Fruit fly (Drosophila melanogaster) whole organism, adult: Measurements from ENCODE around the gene Cralbp.

ENCODE experiments used
- CG11617 ChIP-seq: fragments of 200-800 bp; sonication (Bioruptor generic); optimal IDR thresholded peaks from 2 replicates; lab custom pipeline; 2017; ENCODE audit warnings: mild to moderate bottlenecking, missing biosample characterization, missing genetic modification reagents, missing genetic modification characterization
- CG12768 ChIP-seq: fragments of 200-800 bp; sonication (Bioruptor generic); optimal IDR thresholded peaks from 2 replicates; lab custom pipeline; 2017; ENCODE audit warnings: missing biosample characterization, missing genetic modification characterization, mild to moderate bottlenecking, moderate library complexity, missing genetic modification reagents
- CG14711 ChIP-seq: fragments of 200-800 bp; sonication (Bioruptor generic); optimal IDR thresholded peaks from 2 replicates; lab custom pipeline; 2018; ENCODE audit warnings: missing biosample characterization, mild to moderate bottlenecking, missing genetic modification characterization, moderate library complexity
- CG1620 ChIP-seq: fragments of 200-800 bp; sonication (Bioruptor generic); optimal IDR thresholded peaks from 2 replicates; lab custom pipeline; 2016; ENCODE audit warnings: missing biosample characterization, missing genetic modification characterization
- CG33017 ChIP-seq: fragments of 200-800 bp; sonication (Bioruptor generic); optimal IDR thresholded peaks from 2 replicates; lab custom pipeline; 2018; ENCODE audit warnings: missing biosample characterization, mild to moderate bottlenecking, missing genetic modification characterization, moderate library complexity
- CG5204 ChIP-seq: fragments of 200-800 bp; sonication (Bioruptor generic); optimal IDR thresholded peaks from 2 replicates; lab custom pipeline; 2016; ENCODE audit warnings: missing biosample characterization, missing genetic modification characterization
- CG7045 ChIP-seq: fragments of 200-800 bp; sonication (Bioruptor generic); optimal IDR thresholded peaks from 2 replicates; lab custom pipeline; 2017; ENCODE audit warnings: missing biosample characterization, mild to moderate bottlenecking, missing genetic modification characterization
- CG7101 ChIP-seq: fragments of 200-800 bp; sonication (Bioruptor generic); optimal IDR thresholded peaks from 2 replicates; lab custom pipeline; 2018; ENCODE audit warnings: missing biosample characterization, mild to moderate bottlenecking, missing genetic modification characterization, moderate library complexity
- Clk ChIP-seq: fragments of 200-800 bp; sonication (Bioruptor generic); optimal IDR thresholded peaks from 2 replicates; lab custom pipeline; 2017; ENCODE audit warnings: missing biosample characterization, missing genetic modification characterization
- Crg-1 ChIP-seq: fragments of 200-800 bp; sonication (Bioruptor generic); optimal IDR thresholded peaks from 2 replicates; lab custom pipeline; 2016; ENCODE audit warnings: missing biosample characterization, missing genetic modification characterization
- Hr96 ChIP-seq: fragments of 200-800 bp; sonication (Bioruptor generic); optimal IDR thresholded peaks from 2 replicates; lab custom pipeline; 2016; ENCODE audit warnings: missing biosample characterization, missing genetic modification characterization
- Mnt ChIP-seq: fragments of 200-800 bp; sonication (Bioruptor generic); optimal IDR thresholded peaks from 2 replicates; lab custom pipeline; 2016; ENCODE audit warnings: missing biosample characterization, mild to moderate bottlenecking, missing genetic modification characterization
- bab1 ChIP-seq: fragments of 200-800 bp; sonication (Bioruptor generic); optimal IDR thresholded peaks from 3 replicates; lab custom pipeline; 2019; ENCODE audit warnings: missing biosample characterization, mild to moderate bottlenecking, missing genetic modification characterization, moderate library complexity
- cic ChIP-seq: fragments of 200-800 bp; sonication (Bioruptor generic); optimal IDR thresholded peaks from 2 replicates; lab custom pipeline; 2017; ENCODE audit warnings: missing biosample characterization, mild to moderate bottlenecking, missing genetic modification characterization, moderate library complexity
- cnc ChIP-seq, 2 experiments: fragments of >200 bp; optimal IDR thresholded peaks; 2 replicates each; lab custom pipeline; 2017
- kay ChIP-seq: fragments of 200-800 bp; sonication (Bioruptor generic); peaks from one replicate; lab custom pipeline; 2016; ENCODE audit warnings: missing biosample characterization, missing genetic modification characterization, borderline replicate concordance
- ovo ChIP-seq: fragments of 200-800 bp; sonication (Bioruptor generic); optimal IDR thresholded peaks from 2 replicates; lab custom pipeline; 2016; ENCODE audit warnings: missing biosample characterization, missing genetic modification characterization
- pad ChIP-seq: fragments of 200-800 bp; sonication (Bioruptor generic); optimal IDR thresholded peaks from 3 replicates; lab custom pipeline; 2017; ENCODE audit warnings: missing biosample characterization, missing genetic modification characterization, mild to moderate bottlenecking, moderate library complexity, missing genetic modification reagents
- tj ChIP-seq: fragments of 200-800 bp; sonication (Bioruptor generic); optimal IDR thresholded peaks from 3 replicates; lab custom pipeline; 2017; ENCODE audit warnings: missing biosample characterization, mild to moderate bottlenecking, missing genetic modification characterization, moderate library complexity
- toe ChIP-seq: fragments of 200-800 bp; sonication (Bioruptor generic); optimal IDR thresholded peaks from 2 replicates; lab custom pipeline; 2016; ENCODE audit warnings: missing biosample characterization, missing genetic modification characterization

The Cralbp gene

DNA sequence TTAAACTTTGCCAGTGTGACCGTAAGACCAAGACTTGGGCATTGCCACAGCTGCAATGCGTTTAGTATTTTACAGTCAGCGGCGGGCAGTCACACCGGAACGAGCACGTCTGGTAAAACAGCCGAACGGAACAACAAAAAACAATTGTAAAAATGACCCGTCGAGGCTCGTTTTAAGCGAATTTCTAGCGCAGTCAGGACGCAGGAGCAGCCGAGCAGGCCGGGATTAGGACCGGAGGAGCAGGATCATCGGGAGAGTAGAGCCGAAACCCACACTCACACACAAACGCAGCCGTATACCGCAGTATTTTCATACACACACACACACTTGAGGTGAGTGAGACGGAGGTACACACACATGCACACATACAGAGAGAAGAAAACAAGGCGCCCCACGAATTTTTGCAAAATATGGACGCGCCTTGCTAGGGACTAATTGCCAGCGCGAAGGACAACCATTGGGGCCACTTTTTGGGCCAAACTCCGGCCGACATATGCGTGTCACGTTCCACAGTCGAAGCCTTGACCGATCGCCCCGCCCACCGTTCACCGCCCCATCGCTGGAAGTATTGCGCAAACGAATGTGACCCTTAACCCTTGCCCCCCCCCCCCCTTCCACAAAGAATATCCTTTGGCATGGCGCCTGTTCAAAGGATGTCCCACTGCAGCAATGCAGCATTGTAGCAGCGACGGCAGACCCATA is 33.5 kb downstream of the Cralbp start, which contains the start of gene Usp47:
Usp47 (plus strand) TSS at position 71 of the 702 bp plus-strand sequence.
- TF ChIP-seq bab1, result peak; percentile 23
- peak; percentile 56 for TF ChIP-seq Mnt (GFP tag; lab: Kevin White, UChicago)
- peak; percentile 18 for TF ChIP-seq CG1620 (GFP tag; lab: Kevin White, UChicago)
- TF ChIP-seq CG7101 (tag; lab: Kevin White, UChicago), result no peak

DNA sequence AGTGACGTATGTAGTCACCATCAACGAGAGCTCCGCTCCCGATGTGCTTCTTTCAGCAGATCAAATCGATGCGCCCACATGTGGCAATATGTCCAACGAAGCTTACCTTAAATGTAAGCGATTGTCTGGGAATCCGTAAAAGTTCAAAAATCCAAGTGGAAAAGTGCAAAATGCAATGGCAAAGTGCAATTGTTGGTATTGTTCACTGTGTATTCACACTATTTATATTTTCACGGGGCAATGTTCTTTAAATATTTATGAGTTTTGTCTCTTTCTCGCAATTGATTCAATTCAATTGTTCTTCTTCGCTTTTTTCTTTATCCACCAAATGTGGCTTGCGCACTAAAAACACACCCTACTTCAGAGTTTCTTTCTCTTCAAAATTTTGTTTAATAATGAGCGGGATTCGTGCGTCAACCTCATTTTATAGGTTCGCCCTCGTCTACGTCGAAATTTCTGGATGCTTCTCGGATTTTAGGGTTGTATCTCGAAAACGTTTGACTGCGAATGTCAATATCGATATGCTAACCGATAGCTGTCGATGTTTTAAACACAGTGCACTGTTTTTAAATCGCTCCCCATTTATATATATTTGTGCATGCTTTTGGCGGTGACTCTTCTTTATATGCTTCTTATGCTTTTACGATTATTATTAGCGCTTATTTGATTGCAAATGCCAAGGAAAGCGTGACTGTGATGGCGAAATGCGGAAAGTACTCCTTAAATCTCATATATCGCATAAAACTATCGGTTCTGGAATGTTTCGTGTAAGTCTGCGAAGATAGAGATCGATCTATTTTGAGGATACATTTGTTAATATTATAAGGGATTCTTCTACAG is 34.6 kb downstream of the Cralbp start, which contains the start of gene DnaJ-1:
DnaJ-1 (minus strand) TSS at position 450 of the 840 bp plus-strand sequence.
- TF ChIP-seq CG11617 (GFP tag; lab: Kevin White, UChicago) (peak; percentile 68), CG7101 (tag; lab: Kevin White, UChicago) (peak; percentile 56), Mnt (GFP tag; lab: Kevin White, UChicago) (peak; percentile 73), ovo (peak; percentile 57), CG12768 (GFP tag; lab: Kevin White, UChicago) (peak; percentile 65), CG1620 (GFP tag; lab: Kevin White, UChicago) (peak; percentile 28), kay (GFP tag; lab: Kevin White, UChicago) (peak; percentile 90), CG5204 (GFP tag; lab: Kevin White, UChicago) (peak; percentile 67), CG7045 (peak; percentile 32), pad (GFP tag; lab: Kevin White, UChicago) (no peak), tj (GFP tag; lab: Kevin White, UChicago) (peak; percentile 60), Crg-1 (GFP tag; lab: Kevin White, UChicago) (peak; percentile 62), CG14711 (tag; lab: Kevin White, UChicago) (peak; percentile 98), cnc (optimal IDR thresholded peaks at IDR 0.05; lab: Kevin White, UChicago) (no peak), bab1 (peak; percentile 84), CG33017 (peak; percentile 45), cic (GFP tag; lab: Kevin White, UChicago) (peak; percentile 82), toe (GFP tag; lab: Kevin White, UChicago) (peak; percentile 58), Hr96 (GFP tag; lab: Kevin White, UChicago) (peak; percentile 47), Clk (no peak)

DNA sequence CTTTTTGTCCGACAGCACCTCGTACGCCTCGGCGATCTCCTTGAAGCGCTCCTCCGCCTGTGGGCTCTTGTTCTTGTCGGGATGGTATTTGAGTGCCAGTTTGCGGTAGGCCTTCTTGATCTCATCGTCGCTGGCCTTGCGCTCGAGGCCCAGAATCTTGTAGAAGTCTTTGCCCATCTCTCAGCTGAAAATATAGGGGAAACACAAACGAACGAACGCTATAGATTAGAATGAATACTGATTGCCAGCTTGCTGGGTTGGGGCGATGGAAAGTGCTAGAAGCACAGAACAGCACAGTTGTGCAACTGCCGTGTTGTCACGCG is 35.1 kb downstream of the Cralbp start:
- no peak for TF ChIP-seq CG5204 (GFP tag; lab: Kevin White, UChicago)
- TF ChIP-seq tj (GFP tag; lab: Kevin White, UChicago), result no peak
- peak; percentile 88 for TF ChIP-seq Clk

DNA sequence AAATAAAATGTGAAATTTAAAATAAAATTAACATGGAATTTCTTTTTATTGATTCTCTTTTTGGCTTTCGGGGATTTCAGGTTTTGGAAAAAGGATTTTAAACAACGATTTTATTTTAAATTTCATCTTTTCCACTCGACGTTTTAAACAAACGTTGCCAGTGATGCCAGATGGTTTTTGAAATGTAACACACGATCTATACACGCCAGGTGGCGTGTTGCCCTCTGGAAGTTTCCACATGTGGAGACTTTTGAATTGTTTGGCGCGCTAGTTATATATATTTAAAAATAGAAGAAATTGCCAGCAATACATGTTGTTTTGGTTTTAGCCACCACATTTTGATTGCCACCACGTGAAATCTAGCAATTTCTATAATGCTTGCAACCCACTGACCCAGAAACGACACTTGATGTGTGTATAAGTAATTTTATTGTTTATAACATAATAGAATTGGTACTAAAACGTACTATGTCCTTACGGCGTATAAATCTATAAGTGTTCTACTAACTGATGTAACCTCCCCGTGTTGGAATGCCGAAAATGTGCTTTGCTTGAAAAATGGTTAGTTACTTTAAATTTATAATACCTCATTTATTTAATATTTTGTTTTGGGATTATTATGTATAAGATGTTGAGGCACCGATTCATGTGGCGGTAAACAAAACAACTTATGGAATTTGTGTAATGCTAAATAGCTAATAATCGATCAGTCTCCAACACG is 36.7 kb downstream of the Cralbp start:
- TF ChIP-seq CG12768 (GFP tag; lab: Kevin White, UChicago), result no peak
- TF ChIP-seq CG1620 (GFP tag; lab: Kevin White, UChicago), result peak; percentile 9
- peak; percentile 13 for TF ChIP-seq cic (GFP tag; lab: Kevin White, UChicago)
- TF ChIP-seq Mnt (GFP tag; lab: Kevin White, UChicago), result peak; percentile 11
- TF ChIP-seq CG14711 (tag; lab: Kevin White, UChicago), result no peak
- TF ChIP-seq CG7045, result no peak
- no peak for TF ChIP-seq CG11617 (GFP tag; lab: Kevin White, UChicago)
- no peak for TF ChIP-seq CG5204 (GFP tag; lab: Kevin White, UChicago)
- TF ChIP-seq pad (GFP tag; lab: Kevin White, UChicago), result no peak
- TF ChIP-seq toe (GFP tag; lab: Kevin White, UChicago), result no peak
- no peak for TF ChIP-seq CG33017
- TF ChIP-seq tj (GFP tag; lab: Kevin White, UChicago), result no peak
- no peak for TF ChIP-seq Crg-1 (GFP tag; lab: Kevin White, UChicago)
- TF ChIP-seq Clk, result peak; percentile 62
- TF ChIP-seq CG7101 (tag; lab: Kevin White, UChicago), result no peak
- peak; percentile 51 for TF ChIP-seq ovo
- TF ChIP-seq kay (GFP tag; lab: Kevin White, UChicago), result peak; percentile 91
- no peak for TF ChIP-seq Hr96 (GFP tag; lab: Kevin White, UChicago)
- TF ChIP-seq bab1, result peak; percentile 60
- no peak for TF ChIP-seq cnc (optimal IDR thresholded peaks at IDR 0.05; lab: Kevin White, UChicago)
